Fruit fly (Drosophila melanogaster): ENCODE data around the gene CG31211.

DNA sequence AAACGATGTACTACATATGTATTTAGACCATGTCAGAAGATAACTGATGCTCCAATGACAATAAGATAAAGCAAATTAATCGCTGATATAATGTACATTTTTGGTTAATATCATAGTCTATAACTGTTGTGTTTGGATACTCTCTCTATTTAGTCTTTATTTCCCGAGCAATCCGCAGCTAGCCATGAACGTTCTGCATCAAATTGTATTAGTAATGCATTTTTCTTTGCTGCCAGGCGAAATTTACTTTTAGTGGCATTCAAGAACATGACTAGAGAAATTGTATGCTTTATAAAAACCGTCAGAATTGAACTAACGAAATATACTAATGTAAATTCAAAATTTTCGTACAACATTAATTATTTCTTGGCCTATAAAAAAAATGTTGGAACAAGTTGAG, 21.9 kb downstream of the CG31211 start, which contains the start of gene GC2:
- no peak for TF ChIP-seq psq (GFP tag; optimal IDR thresholded peaks at IDR 0.05)
- no peak for TF ChIP-seq OdsH (GFP tag; optimal IDR thresholded peaks at IDR 0.05)
- no peak for TF ChIP-seq sv (GFP tag; optimal IDR thresholded peaks at IDR 0.05)
- TF ChIP-seq N (GFP tag; optimal IDR thresholded peaks at IDR 0.05): no peak
- TF ChIP-seq Dif (GFP tag; optimal IDR thresholded peaks at IDR 0.05; ENCODE audit: partially characterized antibody): no peak
- no peak for TF ChIP-seq br (GFP tag; optimal IDR thresholded peaks at IDR 0.05)
- no peak for TF ChIP-seq fru (GFP tag; optimal IDR thresholded peaks at IDR 0.05)
- TF ChIP-seq lola (GFP tag; optimal IDR thresholded peaks at IDR 0.05): no peak
- no peak for TF ChIP-seq woc (GFP tag; optimal IDR thresholded peaks at IDR 0.05)
- TF ChIP-seq Jra (GFP tag; optimal IDR thresholded peaks at IDR 0.05): no peak

Measured in whole organism, wandering third instar larva.